Fruit fly (Drosophila melanogaster): ENCODE results near the gene ear.

ear gene

DNA sequence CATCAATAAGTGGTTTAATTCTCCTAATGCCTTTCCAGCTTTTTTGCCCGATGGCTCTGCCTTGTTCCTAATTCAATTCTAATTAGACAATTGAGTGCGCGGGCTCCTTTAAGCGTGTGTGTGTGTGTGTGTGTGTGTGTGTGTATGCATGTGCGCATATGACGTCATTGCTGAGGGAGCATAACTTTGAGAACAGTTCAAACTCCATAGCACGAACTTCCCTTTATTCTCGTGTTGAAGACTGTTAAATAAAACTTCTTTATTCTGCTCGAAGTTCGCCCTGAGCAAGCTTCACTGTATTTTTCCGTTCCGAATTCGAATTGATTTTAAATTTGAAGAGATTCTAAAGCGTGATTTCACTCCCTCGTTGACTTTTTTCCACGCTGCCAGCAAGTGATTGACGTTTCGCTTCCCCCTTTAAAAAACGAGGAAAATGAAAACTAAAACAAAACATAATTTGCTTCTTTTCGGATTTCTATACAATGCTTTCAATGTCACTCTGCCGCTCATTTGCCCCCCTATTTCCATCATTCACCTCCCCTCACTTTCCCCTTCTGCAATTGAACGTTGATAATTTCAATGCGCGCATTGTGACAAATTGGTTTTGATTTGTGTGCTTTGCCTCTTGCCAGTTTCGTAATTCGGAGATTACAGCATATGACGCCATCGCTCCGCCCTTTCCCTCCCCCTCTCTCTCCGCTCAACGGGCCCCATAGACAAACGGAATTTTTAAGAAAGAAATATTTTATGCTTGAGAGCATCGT lies 28.1 kb upstream of the ear start (continued):
- no peak for TF ChIP-seq Eip74EF (GFP tag; optimal IDR thresholded peaks at IDR 0.05)
- no peak for TF ChIP-seq fru (optimal IDR thresholded peaks at IDR 0.05)
- no peak for TF ChIP-seq Max (GFP tag; optimal IDR thresholded peaks at IDR 0.05)
- no peak for TF ChIP-seq CG4730 (GFP tag; IDR thresholded peaks at IDR 0.05)
- TF ChIP-seq Vsx1 (GFP tag; optimal IDR thresholded peaks at IDR 0.05): no peak
- no peak for TF ChIP-seq lov (optimal IDR thresholded peaks at IDR 0.05)
- TF ChIP-seq lov (GFP tag; IDR thresholded peaks at IDR 0.05): no peak
- no peak for TF ChIP-seq MTF-1 (GFP tag; optimal IDR thresholded peaks at IDR 0.05; ENCODE audit: borderline replicate concordance)
- peak; percentile 27 for TF ChIP-seq NfI (GFP tag; optimal IDR thresholded peaks at IDR 0.05)
- TF ChIP-seq pzg (GFP tag; optimal IDR thresholded peaks at IDR 0.05): no peak
- peak; percentile 8 for TF ChIP-seq CG10209 (GFP tag; optimal IDR thresholded peaks at IDR 0.05)
- TF ChIP-seq Opbp (GFP tag; IDR thresholded peaks at IDR 0.05; ENCODE audit: partially characterized antibody): no peak
- TF ChIP-seq CG12219 (GFP tag; optimal IDR thresholded peaks at IDR 0.05): peak; percentile 1
- no peak for TF ChIP-seq CG2875 (GFP tag; optimal IDR thresholded peaks at IDR 0.05)
- peak; percentile 16 for TF ChIP-seq tin (GFP tag; optimal IDR thresholded peaks at IDR 0.05)
- no peak for TF ChIP-seq CG10147 (GFP tag; optimal IDR thresholded peaks at IDR 0.05)
- no peak for TF ChIP-seq CG31388 (GFP tag; optimal IDR thresholded peaks at IDR 0.05)
- TF ChIP-seq ems (GFP tag; optimal IDR thresholded peaks at IDR 0.05): no peak
- TF ChIP-seq tx (GFP tag; optimal IDR thresholded peaks at IDR 0.05): no peak
- no peak for TF ChIP-seq ttk (GFP tag; IDR thresholded peaks at IDR 0.05)
- TF ChIP-seq Mad (GFP tag; optimal IDR thresholded peaks at IDR 0.05): no peak
- TF ChIP-seq slbo (GFP tag; IDR thresholded peaks at IDR 0.05): no peak
- TF ChIP-seq onecut (GFP tag; IDR thresholded peaks at IDR 0.05): peak; percentile 42
- TF ChIP-seq CrebB (tag; optimal IDR thresholded peaks at IDR 0.05): no peak
- TF ChIP-seq CG15011 (GFP tag; optimal IDR thresholded peaks at IDR 0.05): peak; percentile 29
- no peak for TF ChIP-seq Nf-YB (GFP tag; optimal IDR thresholded peaks at IDR 0.05)
- no peak for TF ChIP-seq en (GFP tag; optimal IDR thresholded peaks at IDR 0.05)
- TF ChIP-seq nerfin-2 (GFP tag; IDR thresholded peaks at IDR 0.05; ENCODE audit: partially characterized antibody): no peak
- no peak for TF ChIP-seq CG15269 (tag; optimal IDR thresholded peaks at IDR 0.05)
- peak; percentile 28 for TF ChIP-seq Xbp1 (GFP tag; optimal IDR thresholded peaks at IDR 0.05)
- no peak for TF ChIP-seq CG17568 (GFP tag; optimal IDR thresholded peaks at IDR 0.05)
- TF ChIP-seq CG34376 (GFP tag; optimal IDR thresholded peaks at IDR 0.05): peak; percentile 63
- no peak for TF ChIP-seq otp (GFP tag; IDR thresholded peaks at IDR 0.05)
- no peak for TF ChIP-seq Chrac-16 (GFP tag; optimal IDR thresholded peaks at IDR 0.05)
- no peak for TF ChIP-seq tup (GFP tag; optimal IDR thresholded peaks at IDR 0.05)
- no peak for TF ChIP-seq CG9437 (GFP tag; optimal IDR thresholded peaks at IDR 0.05)
- TF ChIP-seq knrl (GFP tag; IDR thresholded peaks at IDR 0.05; ENCODE audit: partially characterized antibody): no peak
- no peak for TF ChIP-seq E2f2 (GFP tag; IDR thresholded peaks at IDR 0.05)
- TF ChIP-seq sob (GFP tag; IDR thresholded peaks at IDR 0.05): no peak
- TF ChIP-seq Abd-B (GFP tag; optimal IDR thresholded peaks at IDR 0.05): no peak
- TF ChIP-seq CG2120 (GFP tag; optimal IDR thresholded peaks at IDR 0.05): peak; percentile 61
- peak; percentile 3 for TF ChIP-seq pros (GFP tag; optimal IDR thresholded peaks at IDR 0.05)
- TF ChIP-seq h (optimal IDR thresholded peaks at IDR 0.05): no peak
- TF ChIP-seq croc (GFP tag; conservative IDR thresholded peaks at IDR 0.05): no peak
- no peak for TF ChIP-seq E2f1 (GFP tag; IDR thresholded peaks at IDR 0.05)
- no peak for TF ChIP-seq row (GFP tag; IDR thresholded peaks at IDR 0.05)
- TF ChIP-seq CG10267 (tag; optimal IDR thresholded peaks at IDR 0.05): no peak
- no peak for TF ChIP-seq esg (GFP tag; conservative IDR thresholded peaks at IDR 0.05)
- no peak for TF ChIP-seq CG1832 (GFP tag; optimal IDR thresholded peaks at IDR 0.05)
- TF ChIP-seq chinmo (GFP tag; IDR thresholded peaks at IDR 0.05; ENCODE audit: partially characterized antibody): no peak
